Worm (Caenorhabditis elegans): Measurements from ENCODE around the gene H20J04.9.

H20J04.9 gene

ce11 chrII:4372867-4373397 lies 21.9 kb downstream of the H20J04.9 start:
- TF ChIP-seq F13H6.1 (tag; optimal IDR thresholded peaks at IDR 0.05) = no peak
- TF ChIP-seq madf-2 (tag; optimal IDR thresholded peaks at IDR 0.05) = no peak
- TF ChIP-seq fkh-6 (tag; optimal IDR thresholded peaks at IDR 0.05) = peak; percentile 48
- TF ChIP-seq dmd-4 (tag; optimal IDR thresholded peaks at IDR 0.05; ENCODE audit: borderline replicate concordance) = no peak
- no peak for TF ChIP-seq ceh-22 (tag; optimal IDR thresholded peaks at IDR 0.05)

- no peak for TF ChIP-seq ceh-14 (tag; optimal IDR thresholded peaks at IDR 0.05)
- no peak for TF ChIP-seq pax-1 (tag; optimal IDR thresholded peaks at IDR 0.05)
- TF ChIP-seq K09A11.1 (tag; optimal IDR thresholded peaks at IDR 0.05; ENCODE audit: insufficient read depth) = no peak
- TF ChIP-seq unc-3 (GFP tag; conservative IDR thresholded peaks at IDR 0.05) = no peak
- TF ChIP-seq unc-3 (tag; optimal IDR thresholded peaks at IDR 0.05) = no peak
- no peak for TF ChIP-seq pros-1 (tag; optimal IDR thresholded peaks at IDR 0.05)
- no peak for TF ChIP-seq ttx-3 (tag; optimal IDR thresholded peaks at IDR 0.05)
- no peak for TF ChIP-seq ets-4 (tag; optimal IDR thresholded peaks at IDR 0.05)
- TF ChIP-seq ref-2 (tag; optimal IDR thresholded peaks at IDR 0.05) = no peak
- TF ChIP-seq zip-5 (tag; optimal IDR thresholded peaks at IDR 0.05) = no peak
- TF ChIP-seq ceh-2 (tag; optimal IDR thresholded peaks at IDR 0.05) = no peak
- no peak for TF ChIP-seq hlh-13 (GFP tag; optimal IDR thresholded peaks at IDR 0.05)
- no peak for TF ChIP-seq C08G9.2 (tag; optimal IDR thresholded peaks at IDR 0.05)
These were observed 23.9 kb downstream of the H20J04.9 start for ce11 chrII:4374885-4375284.

ce11 chrII:4376295-4377172 lies 25.5 kb downstream of the H20J04.9 start, which contains the start of gene ntl-2:
Gene ntl-2 (minus strand): TSS chrII:4376465.
- peak; percentile 67 for TF ChIP-seq pax-1 (tag; optimal IDR thresholded peaks at IDR 0.05)
- TF ChIP-seq pag-3 (tag; optimal IDR thresholded peaks at IDR 0.05; ENCODE audit: borderline replicate concordance) = no peak
- TF ChIP-seq dve-1 (tag; optimal IDR thresholded peaks at IDR 0.05) = peak; percentile 85
- no peak for TF ChIP-seq hlh-6 (tag; optimal IDR thresholded peaks at IDR 0.05)
- TF ChIP-seq elt-4 (tag; optimal IDR thresholded peaks at IDR 0.05) = no peak
- peak; percentile 57 for TF ChIP-seq C38D4.7 (GFP tag; optimal IDR thresholded peaks at IDR 0.05)
- TF ChIP-seq ceh-22 (tag; optimal IDR thresholded peaks at IDR 0.05) = peak; percentile 30
- peak; percentile 54; the same call in 1 of the 2 replicates for TF ChIP-seq sox-2 (GFP tag; IDR thresholded peaks at IDR 0.05)
- TF ChIP-seq elt-2 (tag; optimal IDR thresholded peaks at IDR 0.05) = peak; percentile 93
- TF ChIP-seq ceh-9 (tag; optimal IDR thresholded peaks at IDR 0.05) = no peak
- peak; percentile 84 for TF ChIP-seq pha-2 (tag; optimal IDR thresholded peaks at IDR 0.05)
- TF ChIP-seq lim-6 (tag; optimal IDR thresholded peaks at IDR 0.05) = no peak
- TF ChIP-seq pat-9 (tag; optimal IDR thresholded peaks at IDR 0.05) = peak; percentile 63
- no peak for TF ChIP-seq nhr-11 (tag; optimal IDR thresholded peaks at IDR 0.05)
- TF ChIP-seq madf-2 (tag; optimal IDR thresholded peaks at IDR 0.05) = peak; percentile 88
- TF ChIP-seq hlh-30 (tag; optimal IDR thresholded peaks at IDR 0.05; ENCODE audit: insufficient read depth) = peak; percentile 92
- peak; percentile 51 for TF ChIP-seq ref-2 (tag; optimal IDR thresholded peaks at IDR 0.05)
- TF ChIP-seq rnt-1 (tag; optimal IDR thresholded peaks at IDR 0.05) = peak; percentile 77
- peak; percentile 66 for TF ChIP-seq ceh-30 (tag; optimal IDR thresholded peaks at IDR 0.05)
- TF ChIP-seq eyg-1 (tag; optimal IDR thresholded peaks at IDR 0.05) = peak; percentile 5
- no peak for TF ChIP-seq ceh-45 (GFP tag; IDR thresholded peaks at IDR 0.05)
- peak; percentile 99 for TF ChIP-seq nfya-1 (tag; optimal IDR thresholded peaks at IDR 0.05)
- TF ChIP-seq ceh-2 (tag; optimal IDR thresholded peaks at IDR 0.05) = no peak
- no peak for TF ChIP-seq zip-5 (tag; optimal IDR thresholded peaks at IDR 0.05)
- no peak for TF ChIP-seq hlh-8 (tag; optimal IDR thresholded peaks at IDR 0.05)
- TF ChIP-seq sox-4 (tag; optimal IDR thresholded peaks at IDR 0.05) = peak; percentile 52
- TF ChIP-seq ceh-34 (tag; optimal IDR thresholded peaks at IDR 0.05) = peak; percentile 76
- TF ChIP-seq F13H6.1 (tag; optimal IDR thresholded peaks at IDR 0.05) = peak; percentile 20
- TF ChIP-seq che-1 (tag; optimal IDR thresholded peaks at IDR 0.05) = peak; percentile 67
- TF ChIP-seq hlh-15 (tag; optimal IDR thresholded peaks at IDR 0.05) = no peak
- TF ChIP-seq unc-55 (GFP tag; optimal IDR thresholded peaks at IDR 0.05) = peak; percentile 87
- TF ChIP-seq ahr-1 (tag; optimal IDR thresholded peaks at IDR 0.05) = no peak
- no peak for TF ChIP-seq npax-4 (tag; optimal IDR thresholded peaks at IDR 0.05)
- no peak for TF ChIP-seq ama-1 (optimal IDR thresholded peaks at IDR 0.05)
- peak; percentile 90 for TF ChIP-seq ceh-18 (tag; optimal IDR thresholded peaks at IDR 0.05)
- TF ChIP-seq lin-11 (tag; optimal IDR thresholded peaks at IDR 0.05) = peak; percentile 41

All from whole organism, late embryonic.